Worm (Caenorhabditis elegans): Measurements from ENCODE around the gene F22B5.6.

ce11 chrII:8454513-8454912 is 1.5 kb downstream of the F22B5.6 start, which contains the start of gene F22B5.5:
- TF ChIP-seq flt-1 (GFP tag; IDR thresholded peaks at IDR 0.05), result no peak
- TF ChIP-seq tab-1 (GFP tag; IDR thresholded peaks at IDR 0.05), result no peak
- TF ChIP-seq ztf-23 (GFP tag; IDR thresholded peaks at IDR 0.05), result no peak
- no peak for TF ChIP-seq ztf-29 (GFP tag; IDR thresholded peaks at IDR 0.05)

Data from whole organism, midembryonic.